Fruit fly (Drosophila melanogaster): Measurements from ENCODE around the gene CG42266.

Gene CG42266

DNA sequence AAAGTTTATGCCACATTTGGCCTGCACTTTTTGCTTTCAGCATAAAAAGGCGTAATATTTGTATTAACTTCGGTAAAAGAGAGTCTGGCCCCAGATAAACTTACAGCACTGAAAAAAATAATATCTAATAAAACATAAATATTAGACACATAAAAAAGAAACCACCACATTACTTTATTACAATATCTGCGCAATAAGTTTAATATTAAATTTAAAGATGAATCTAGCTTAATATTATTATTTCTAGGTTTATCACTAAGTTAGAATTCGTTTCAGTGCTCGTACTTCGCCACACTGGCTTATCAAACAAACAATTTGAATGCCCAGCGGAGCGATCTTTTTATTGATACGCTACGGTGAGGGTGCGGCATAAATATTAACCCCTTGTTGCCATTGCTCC, 17.7 kb upstream of the CG42266 start (continued):
- TF ChIP-seq wek (GFP tag; optimal IDR thresholded peaks at IDR 0.05) (no peak), twi (tag; optimal IDR thresholded peaks at IDR 0.05) (peak; percentile 13), pnt (GFP tag; optimal IDR thresholded peaks at IDR 0.05) (no peak), nau (GFP tag; optimal IDR thresholded peaks at IDR 0.05) (no peak), vfl (GFP tag; optimal IDR thresholded peaks at IDR 0.05) (no peak), MTF-1 (GFP tag; optimal IDR thresholded peaks at IDR 0.05; ENCODE audit: borderline replicate concordance) (no peak), Asciz (GFP tag; optimal IDR thresholded peaks at IDR 0.05) (peak; percentile 18), CG15269 (tag; optimal IDR thresholded peaks at IDR 0.05) (peak; percentile 25), CG10147 (GFP tag; optimal IDR thresholded peaks at IDR 0.05) (no peak), bsh (GFP tag; optimal IDR thresholded peaks at IDR 0.05) (peak in 1 of 2 experiments; percentile 63), CG18011 (GFP tag; optimal IDR thresholded peaks at IDR 0.05) (no peak), CG8281 (tag; optimal IDR thresholded peaks at IDR 0.05) (no peak), HmgZ (tag; optimal IDR thresholded peaks at IDR 0.05) (no peak), CG9797 (GFP tag; optimal IDR thresholded peaks at IDR 0.05) (no peak), Spps (tag; optimal IDR thresholded peaks at IDR 0.05) (no peak), CG10543 (GFP tag; optimal IDR thresholded peaks at IDR 0.05) (no peak), CG7987 (GFP tag; optimal IDR thresholded peaks at IDR 0.05) (no peak), BtbVII (GFP tag; optimal IDR thresholded peaks at IDR 0.05) (no peak), phol (tag; optimal IDR thresholded peaks at IDR 0.05) (peak; percentile 38), Dad (GFP tag; optimal IDR thresholded peaks at IDR 0.05) (no peak), CG12071 (GFP tag; optimal IDR thresholded peaks at IDR 0.05) (no peak), Mes4 (GFP tag; optimal IDR thresholded peaks at IDR 0.05) (no peak), CrebB (tag; optimal IDR thresholded peaks at IDR 0.05) (no peak), ems (GFP tag; optimal IDR thresholded peaks at IDR 0.05) (no peak), Pdp1 (GFP tag; optimal IDR thresholded peaks at IDR 0.05) (no peak), Dll (GFP tag; IDR thresholded peaks at IDR 0.05; ENCODE audit: partially characterized antibody) (no peak), zen2 (GFP tag; IDR thresholded peaks at IDR 0.05; ENCODE audit: partially characterized antibody) (no peak), CG12104 (GFP tag; optimal IDR thresholded peaks at IDR 0.05) (no peak), chn (GFP tag; optimal IDR thresholded peaks at IDR 0.05) (no peak), CG17829 (tag; optimal IDR thresholded peaks at IDR 0.05) (peak; percentile 43), mld (GFP tag; IDR thresholded peaks at IDR 0.05; ENCODE audit: partially characterized antibody) (no peak), B-H1 (GFP tag; IDR thresholded peaks at IDR 0.05) (no peak), Abd-B (GFP tag; optimal IDR thresholded peaks at IDR 0.05) (no peak), oc (tag; optimal IDR thresholded peaks at IDR 0.05) (no peak), vnd (GFP tag; IDR thresholded peaks at IDR 0.05; ENCODE audit: partially characterized antibody) (no peak), BEAF-32 (GFP tag; optimal IDR thresholded peaks at IDR 0.05) (no peak), Adf1 (GFP tag; IDR thresholded peaks at IDR 0.05) (no peak), CG34224 (GFP tag; IDR thresholded peaks at IDR 0.05; ENCODE audit: partially characterized antibody) (no peak), CG8388 (GFP tag; optimal IDR thresholded peaks at IDR 0.05) (peak; percentile 37), schlank (tag; optimal IDR thresholded peaks at IDR 0.05) (no peak), CG8089 (GFP tag; optimal IDR thresholded peaks at IDR 0.05) (no peak), ttk (GFP tag; IDR thresholded peaks at IDR 0.05) (no peak), da (GFP tag; optimal IDR thresholded peaks at IDR 0.05) (no peak), CG31224 (GFP tag; IDR thresholded peaks at IDR 0.05) (no peak), salm (tag; optimal IDR thresholded peaks at IDR 0.05) (no peak), CG13287 (GFP tag; IDR thresholded peaks at IDR 0.05; ENCODE audit: partially characterized antibody) (no peak), caup (GFP tag; optimal IDR thresholded peaks at IDR 0.05; ENCODE audit: severe bottlenecking) (no peak), Sox102F (GFP tag; optimal IDR thresholded peaks at IDR 0.05) (peak; percentile 64), gcm (GFP tag; optimal IDR thresholded peaks at IDR 0.05) (peak; percentile 31)

Data from whole organism, embryonic.